Worm (Caenorhabditis elegans): ENCODE results near the gene C46A5.4.
A peak's percentile ranks its signal among the peaks of the same experiment; 100 is the strongest.

The C46A5.4 gene

DNA sequence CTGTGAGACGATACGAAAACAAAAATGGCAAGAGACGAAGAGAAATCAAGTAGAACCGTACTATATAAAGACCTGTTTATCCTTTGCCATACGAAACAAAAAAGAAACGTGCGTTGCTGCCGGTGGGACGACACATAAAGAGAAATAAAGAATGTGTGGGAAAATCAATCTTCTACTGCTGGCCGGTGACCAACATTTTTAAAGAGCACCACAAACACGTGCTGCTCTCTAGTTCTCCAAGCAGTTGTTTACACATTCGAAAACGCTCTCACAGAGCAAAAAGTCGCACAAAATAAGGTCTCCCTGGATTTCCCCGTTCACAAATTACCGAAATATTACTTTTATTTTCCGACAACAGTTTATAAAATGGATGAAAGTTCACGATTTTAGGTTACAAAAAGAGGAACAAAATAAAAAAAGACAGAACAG is 32.4 kb upstream of the C46A5.4 start, which contains the start of gene imp-3 (continued):
- TF ChIP-seq snpc-4 (GFP tag; optimal IDR thresholded peaks at IDR 0.05) (no peak), snpc-4 (tag; optimal IDR thresholded peaks at IDR 0.05) (peak in 2 of 4 experiments; percentile 27 to 44), let-526 (GFP tag; IDR thresholded peaks at IDR 0.05) (no peak), egl-44 (GFP tag; IDR thresholded peaks at IDR 0.05) (0 out of 2 replicates have a peak, but pooled peaks have one; percentile 48), lin-54 (GFP tag; optimal IDR thresholded peaks at IDR 0.05) (peak; percentile 43), C06A6.2 (GFP tag; conservative IDR thresholded peaks at IDR 0.05) (no peak), nhr-120 (GFP tag; IDR thresholded peaks at IDR 0.05) (no peak), ztf-6 (GFP tag; IDR thresholded peaks at IDR 0.05) (no peak), egrh-3 (GFP tag; IDR thresholded peaks at IDR 0.05) (no peak), ZK185.1 (tag; optimal IDR thresholded peaks at IDR 0.05; ENCODE audit: poor library complexity, severe bottlenecking) (peak; percentile 12), K11D2.4 (GFP tag; IDR thresholded peaks at IDR 0.05) (peak; percentile 61), somi-1 (GFP tag; optimal IDR thresholded peaks at IDR 0.05) (no peak), unc-130 (GFP tag; optimal IDR thresholded peaks at IDR 0.05) (peak; percentile 11), nhr-80 (tag; optimal IDR thresholded peaks at IDR 0.05) (peak; percentile 22), dpl-1 (GFP tag; optimal IDR thresholded peaks at IDR 0.05) (no peak), ceh-100 (GFP tag; IDR thresholded peaks at IDR 0.05) (peak; percentile 60), ztf-22 (GFP tag; optimal IDR thresholded peaks at IDR 0.05) (no peak), mxl-1 (tag; optimal IDR thresholded peaks at IDR 0.05) (no peak), hlh-26 (GFP tag; conservative IDR thresholded peaks at IDR 0.05) (no peak), tbp1 (GFP tag; optimal IDR thresholded peaks at IDR 0.05) (peak; percentile 60), T26A5.8 (tag; optimal IDR thresholded peaks at IDR 0.05) (no peak), nfya-1 (tag; optimal IDR thresholded peaks at IDR 0.05; ENCODE audit: borderline replicate concordance, insufficient read depth) (no peak), K12H6.12 (tag; optimal IDR thresholded peaks at IDR 0.05) (peak; percentile 51), F52B5.7 (tag; optimal IDR thresholded peaks at IDR 0.05) (peak; percentile 84), pha-4 (tag; optimal IDR thresholded peaks at IDR 0.05) (peak; percentile 71), ztf-26 (tag; optimal IDR thresholded peaks at IDR 0.05) (no peak), zim-3 (tag; optimal IDR thresholded peaks at IDR 0.05) (peak; percentile 66), cebp-2 (GFP tag; IDR thresholded peaks at IDR 0.05) (no peak), bed-1 (GFP tag; IDR thresholded peaks at IDR 0.05) (no peak), sdz-38 (tag; optimal IDR thresholded peaks at IDR 0.05) (no peak), attf-6 (GFP tag; IDR thresholded peaks at IDR 0.05) (no peak; the same call in 1 of the 2 replicates), lsy-27 (tag; optimal IDR thresholded peaks at IDR 0.05; ENCODE audit: borderline replicate concordance, insufficient read depth) (no peak)

DNA sequence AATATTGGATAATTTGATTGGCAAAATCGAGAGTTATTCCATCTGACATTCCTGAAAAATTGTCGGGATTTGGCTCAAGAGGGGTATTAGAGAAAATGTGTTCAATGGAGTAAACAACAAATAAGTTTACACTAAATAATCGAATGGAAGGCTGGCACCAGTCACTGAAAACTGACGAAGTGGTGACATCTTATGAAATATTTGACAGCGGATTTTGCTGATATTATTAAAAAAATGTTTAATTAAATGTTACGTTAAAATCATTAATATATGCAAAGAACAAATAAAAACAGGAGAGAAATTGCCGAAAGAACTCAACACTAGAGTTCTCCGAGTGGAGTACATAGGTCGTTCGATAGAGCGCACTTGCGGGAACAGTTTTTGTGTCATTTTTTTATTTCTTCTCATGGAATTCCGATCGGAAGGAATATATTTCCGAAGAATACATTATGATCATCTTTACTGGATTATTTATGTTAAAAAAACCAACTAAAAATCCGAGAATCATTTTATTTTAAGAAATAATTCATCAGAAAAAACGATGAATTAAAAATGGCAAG is 28.4 kb upstream of the C46A5.4 start, which contains the start of gene tag-322:
Gene tag-322 (minus strand): TSS at position 51 of the 560 bp plus-strand sequence.
- TF ChIP-seq nfyb-1 (GFP tag; IDR thresholded peaks at IDR 0.05) (peak; percentile 62; the same call in 1 of the 2 replicates), ztf-3 (GFP tag; optimal IDR thresholded peaks at IDR 0.05) (no peak), dox-1 (GFP tag; IDR thresholded peaks at IDR 0.05) (0 out of 2 replicates have a peak, but pooled peaks have one; percentile 26), aptf-3 (GFP tag; IDR thresholded peaks at IDR 0.05) (no peak), ztf-28 (GFP tag; IDR thresholded peaks at IDR 0.05) (no peak), repo-1 (tag; optimal IDR thresholded peaks at IDR 0.05) (no peak), F37B4.10 (GFP tag; IDR thresholded peaks at IDR 0.05) (no peak), F33H1.4 (GFP tag; IDR thresholded peaks at IDR 0.05) (peak; percentile 47; the same call in 1 of the 2 replicates), tlf-1 (GFP tag; optimal IDR thresholded peaks at IDR 0.05) (no peak), hmg-1.2 (GFP tag; IDR thresholded peaks at IDR 0.05) (0 out of 2 replicates have a peak, but pooled peaks have one; percentile 6), hlh-26 (GFP tag; conservative IDR thresholded peaks at IDR 0.05) (no peak), unc-130 (GFP tag; optimal IDR thresholded peaks at IDR 0.05) (no peak), cebp-2 (GFP tag; IDR thresholded peaks at IDR 0.05) (no peak), nfya-1 (tag; optimal IDR thresholded peaks at IDR 0.05; ENCODE audit: borderline replicate concordance, insufficient read depth) (no peak), rpc-1 (optimal IDR thresholded peaks at IDR 0.05) (no peak), rpc-1 (tag; optimal IDR thresholded peaks at IDR 0.05) (no peak), B0019.2 (GFP tag; conservative IDR thresholded peaks at IDR 0.05) (no peak), F23B12.7 (tag; optimal IDR thresholded peaks at IDR 0.05; ENCODE audit: insufficient read depth) (peak; percentile 28), F49E8.2 (tag; optimal IDR thresholded peaks at IDR 0.05; ENCODE audit: insufficient read depth) (peak; percentile 39), lir-1 (GFP tag; conservative IDR thresholded peaks at IDR 0.05) (no peak), T07F8.4 (tag; optimal IDR thresholded peaks at IDR 0.05) (no peak)
